Fruit fly (Drosophila melanogaster): ENCODE results near the gene CG18749.

The CG18749 gene

dm6 chr3R:8290940-8291339, 47.1 kb downstream of the CG18749 start, which contains the start of gene CG31464:
Gene CG31464 (plus strand): TSS chr3R:8291240.
- TF ChIP-seq CG10631 (GFP tag; optimal IDR thresholded peaks at IDR 0.05) (no peak), Lpt (GFP tag; optimal IDR thresholded peaks at IDR 0.05) (no peak), Smox (GFP tag; optimal IDR thresholded peaks at IDR 0.05) (no peak)

- TF ChIP-seq CG6854 (GFP tag; optimal IDR thresholded peaks at IDR 0.05) (no peak), Eip78C (GFP tag) (no peak), achi (GFP tag; optimal IDR thresholded peaks at IDR 0.05) (no peak), CG8319 (GFP tag; optimal IDR thresholded peaks at IDR 0.05) (no peak)
These were observed 48.2 kb downstream of the CG18749 start, which contains the start of gene CG31463 for dm6 chr3R:8292034-8292433. Gene CG31463 (plus strand): TSS chr3R:8292335.
